Fruit fly (Drosophila melanogaster) whole organism, embryonic: Measurements from ENCODE around the gene Swip-1.

ENCODE experiments used
- Antp ChIP-seq: fragments of 200-800 bp; sonication (Bioruptor generic); optimal IDR thresholded peaks from 3 replicates; lab custom pipeline; 2016; ENCODE audit warnings: missing biosample characterization, missing genetic modification characterization
- Asciz ChIP-seq: fragments of 200-800 bp; sonication (Bioruptor generic); optimal IDR thresholded peaks from 2 replicates; lab custom pipeline; 2017; ENCODE audit warnings: missing biosample characterization, mild to moderate bottlenecking, missing genetic modification characterization, missing genetic modification reagents
- Atf6 ChIP-seq: fragments of 200-800 bp; sonication (Bioruptor generic); IDR thresholded peaks from 2 replicates; pipeline ENCODE4 v1.3.6; 2022; ENCODE audit warnings: missing biosample characterization, missing genetic modification characterization
- Bteb2 ChIP-seq: fragments of 200-800 bp; sonication (Bioruptor generic); optimal IDR thresholded peaks from 2 replicates; lab custom pipeline; 2016; ENCODE audit warnings: missing biosample characterization, missing genetic modification characterization
- CG10267 ChIP-seq: fragments of 200-800 bp; sonication (Bioruptor generic); optimal IDR thresholded peaks from 2 replicates; lab custom pipeline; 2018; ENCODE audit warnings: missing biosample characterization, mild to moderate bottlenecking, missing genetic modification characterization, moderate library complexity
- CG14014 ChIP-seq: fragments of 200-800 bp; sonication (Bioruptor generic); IDR thresholded peaks from 2 replicates; pipeline ENCODE4 v1.3.6; 2022; ENCODE audit warnings: missing biosample characterization, missing genetic modification characterization
- CG15073 ChIP-seq: fragments of 200-800 bp; sonication (Bioruptor generic); optimal IDR thresholded peaks from 2 replicates; lab custom pipeline; 2016; ENCODE audit warnings: missing biosample characterization, missing genetic modification characterization
- CG15601 ChIP-seq: fragments of 200-800 bp; sonication (Bioruptor generic); optimal IDR thresholded peaks from 3 replicates; lab custom pipeline; 2019; ENCODE audit warnings: missing biosample characterization, mild to moderate bottlenecking, missing genetic modification characterization, moderate library complexity
- CG17186 ChIP-seq: fragments of 200-800 bp; sonication (Bioruptor generic); optimal IDR thresholded peaks from 3 replicates; lab custom pipeline; 2017; ENCODE audit warnings: missing biosample characterization, missing genetic modification reagents, missing genetic modification characterization
- CG17829 ChIP-seq: fragments of 200-800 bp; optimal IDR thresholded peaks from 2 replicates; lab custom pipeline; 2019; ENCODE audit warnings: missing biosample characterization, mild to moderate bottlenecking, missing genetic modification characterization, moderate library complexity
- CG18262 ChIP-seq: fragments of 200-800 bp; optimal IDR thresholded peaks from 3 replicates; lab custom pipeline; 2019; ENCODE audit warnings: missing biosample characterization, mild to moderate bottlenecking, missing genetic modification characterization, moderate library complexity
- CG18619 ChIP-seq: fragments of 200-800 bp; sonication (Bioruptor generic); optimal IDR thresholded peaks from 3 replicates; lab custom pipeline; 2017; ENCODE audit warnings: missing biosample characterization, mild to moderate bottlenecking, missing genetic modification characterization
- CG2889 ChIP-seq: fragments of 200-800 bp; sonication (Bioruptor generic); IDR thresholded peaks from 3 replicates; pipeline ENCODE4 v1.3.6; 2022; ENCODE audit warnings: missing biosample characterization, missing genetic modification characterization
- CG3065 ChIP-seq: fragments of 200-800 bp; sonication (Bioruptor generic); optimal IDR thresholded peaks from 2 replicates; lab custom pipeline; 2016; ENCODE audit warnings: missing biosample characterization, missing genetic modification characterization
- CG32767 ChIP-seq: fragments of 200-800 bp; sonication (Bioruptor generic); IDR thresholded peaks from 2 replicates; pipeline ENCODE4 v1.3.6; 2022; ENCODE audit warnings: missing biosample characterization, missing genetic modification characterization
- CG33213 ChIP-seq: fragments of 200-800 bp; sonication (Bioruptor generic); optimal IDR thresholded peaks from 3 replicates; lab custom pipeline; 2016; ENCODE audit warnings: missing biosample characterization, missing genetic modification characterization
- CG3726 ChIP-seq: fragments of 200-800 bp; sonication (Bioruptor generic); IDR thresholded peaks from 3 replicates; pipeline ENCODE4, ENCODE4 v1.3.6; 2022; ENCODE audit warnings: missing biosample characterization, missing genetic modification characterization
- CG6175 ChIP-seq: fragments of 200-800 bp; sonication (Bioruptor generic); IDR thresholded peaks from 3 replicates; pipeline ENCODE4 v1.3.6; 2022; ENCODE audit warnings: missing biosample characterization, missing genetic modification characterization
- CG6683 ChIP-seq: fragments of 200-800 bp; sonication (Bioruptor generic); optimal IDR thresholded peaks from 2 replicates; lab custom pipeline; 2017; ENCODE audit warnings: missing biosample characterization, mild to moderate bottlenecking, missing genetic modification characterization, missing genetic modification reagents
- CG7372 ChIP-seq: fragments of 200-800 bp; sonication (Bioruptor generic); IDR thresholded peaks from 2 replicates; pipeline ENCODE4 v1.3.6; 2022; ENCODE audit warnings: missing biosample characterization, missing genetic modification characterization
- CG7928 ChIP-seq: fragments of 200-800 bp; sonication (Bioruptor generic); optimal IDR thresholded peaks from 2 replicates; lab custom pipeline; 2017; ENCODE audit warnings: missing biosample characterization, mild to moderate bottlenecking, missing genetic modification characterization
- CG9727 ChIP-seq: fragments of 200-800 bp; sonication (Bioruptor generic); optimal IDR thresholded peaks from 3 replicates; lab custom pipeline; 2017; ENCODE audit warnings: missing biosample characterization, mild to moderate bottlenecking, missing genetic modification characterization
- Camta ChIP-seq: fragments of 200-800 bp; sonication (Bioruptor generic); optimal IDR thresholded peaks from 2 replicates; lab custom pipeline; 2016; ENCODE audit warnings: missing biosample characterization, missing genetic modification characterization
- CkIIα-i1 ChIP-seq: fragments of 200-800 bp; sonication (Bioruptor generic); IDR thresholded peaks from 2 replicates; pipeline ENCODE4 v1.3.6; 2022; ENCODE audit warnings: missing biosample characterization, missing genetic modification characterization
- D19B ChIP-seq: fragments of 200-800 bp; sonication (Bioruptor generic); optimal IDR thresholded peaks from 2 replicates; lab custom pipeline; 2017; ENCODE audit warnings: missing biosample characterization, mild to moderate bottlenecking, missing genetic modification characterization
- Gug ChIP-seq: fragments of 200-800 bp; sonication (Bioruptor generic); IDR thresholded peaks from 4 replicates; pipeline ENCODE4 v1.3.6; 2022; ENCODE audit warnings: missing biosample characterization, missing genetic modification characterization
- HLH4C ChIP-seq: fragments of 200-800 bp; sonication (Bioruptor generic); IDR thresholded peaks from 3 replicates; pipeline ENCODE4 v1.3.6; 2022; ENCODE audit warnings: missing biosample characterization, missing genetic modification characterization; ENCODE audit not compliant: partially characterized antibody
- Hr78 ChIP-seq, 2 experiments: fragments of 200-800 bp in 1 of 2; fragments of >200 bp in 1 of 2; sonication (Bioruptor generic) in 1 of 2; optimal IDR thresholded peaks; 2 replicates each; lab custom pipeline; 2017 to 2019; ENCODE audit warnings: missing biosample characterization in 2 of 2, missing genetic modification characterization in 2 of 2, mild to moderate bottlenecking in 1 of 2, moderate library complexity in 1 of 2
- Lim3 ChIP-seq: fragments of 200-800 bp; sonication (Bioruptor generic); IDR thresholded peaks from 2 replicates; pipeline ENCODE4 v1.3.6; 2022; ENCODE audit warnings: missing biosample characterization, missing genetic modification characterization
- MESR4 ChIP-seq: fragments of 200-800 bp; sonication (Bioruptor generic); optimal IDR thresholded peaks from 2 replicates; lab custom pipeline; 2018; ENCODE audit warnings: missing biosample characterization, mild to moderate bottlenecking, missing genetic modification characterization, moderate library complexity
- Mes4 ChIP-seq: fragments of 200-800 bp; sonication (Bioruptor generic); optimal IDR thresholded peaks from 2 replicates; lab custom pipeline; 2016; ENCODE audit warnings: missing biosample characterization, missing genetic modification characterization
- Nf-YB ChIP-seq: fragments of 200-800 bp; sonication (Bioruptor generic); optimal IDR thresholded peaks from 3 replicates; lab custom pipeline; 2019; ENCODE audit warnings: missing biosample characterization, mild to moderate bottlenecking, missing genetic modification characterization, moderate library complexity
- Scr ChIP-seq: fragments of 200-800 bp; sonication (Bioruptor generic); IDR thresholded peaks from 2 replicates; pipeline ENCODE4 v1.3.6; 2022; ENCODE audit warnings: missing biosample characterization, missing genetic modification characterization; ENCODE audit not compliant: partially characterized antibody
- Vsx1 ChIP-seq: fragments of 200-800 bp; sonication (Bioruptor generic); optimal IDR thresholded peaks from 2 replicates; lab custom pipeline; 2017; ENCODE audit warnings: missing biosample characterization, mild to moderate bottlenecking, missing genetic modification characterization, missing genetic modification reagents
- Xbp1 ChIP-seq: fragments of 200-800 bp; sonication (Bioruptor generic); optimal IDR thresholded peaks from 3 replicates; lab custom pipeline; 2016; ENCODE audit warnings: missing biosample characterization, mild to moderate bottlenecking, missing genetic modification characterization
- ab ChIP-seq: fragments of 200-800 bp; sonication (Bioruptor generic); optimal IDR thresholded peaks from 2 replicates; lab custom pipeline; 2016; ENCODE audit warnings: missing biosample characterization, missing genetic modification characterization
- ase ChIP-seq: fragments of 200-800 bp; sonication (Bioruptor generic); IDR thresholded peaks from 3 replicates; pipeline ENCODE4 v1.3.6; 2022; ENCODE audit warnings: missing biosample characterization, missing genetic modification characterization
- chn ChIP-seq: fragments of 200-800 bp; sonication (Bioruptor generic); optimal IDR thresholded peaks from 2 replicates; lab custom pipeline; 2016; ENCODE audit warnings: missing biosample characterization, missing genetic modification characterization
- crol ChIP-seq: fragments of 200-800 bp; sonication (Bioruptor generic); IDR thresholded peaks from 2 replicates; pipeline ENCODE4 v1.3.6; 2022; ENCODE audit warnings: missing biosample characterization, missing genetic modification characterization
- emc ChIP-seq: fragments of 200-800 bp; sonication (Bioruptor generic); optimal IDR thresholded peaks from 2 replicates; lab custom pipeline; 2016; ENCODE audit warnings: missing biosample characterization, missing genetic modification characterization
- gem ChIP-seq: fragments of 200-800 bp; sonication (Bioruptor generic); optimal IDR thresholded peaks from 2 replicates; lab custom pipeline; 2019; ENCODE audit warnings: missing biosample characterization, mild to moderate bottlenecking, missing genetic modification characterization, moderate library complexity
- gfzf ChIP-seq: fragments of 200-800 bp; sonication (Bioruptor generic); optimal IDR thresholded peaks from 2 replicates; lab custom pipeline; 2016; ENCODE audit warnings: missing biosample characterization, mild to moderate bottlenecking, missing genetic modification characterization, moderate library complexity
- h ChIP-seq: fragments of >200 bp; optimal IDR thresholded peaks from 2 replicates; lab custom pipeline; 2017
- ind ChIP-seq: fragments of 200-800 bp; sonication (Bioruptor generic); optimal IDR thresholded peaks from 3 replicates; lab custom pipeline; 2016; ENCODE audit warnings: missing biosample characterization, missing genetic modification characterization
- kni ChIP-seq: fragments of 200-800 bp; sonication (Bioruptor generic); optimal IDR thresholded peaks from 3 replicates; lab custom pipeline; 2017; ENCODE audit warnings: mild to moderate bottlenecking, missing biosample characterization, missing genetic modification reagents, missing genetic modification characterization
- mam ChIP-seq: fragments of 200-800 bp; sonication (Bioruptor generic); optimal IDR thresholded peaks from 3 replicates; lab custom pipeline; 2016; ENCODE audit warnings: missing biosample characterization, missing genetic modification characterization
- peb ChIP-seq: fragments of 200-800 bp; sonication (Bioruptor generic); IDR thresholded peaks from 2 replicates; pipeline ENCODE4 v1.3.6; 2022; ENCODE audit warnings: missing biosample characterization, missing genetic modification characterization
- pho ChIP-seq: fragments of 200-800 bp; sonication (Bioruptor generic); optimal IDR thresholded peaks from 2 replicates; lab custom pipeline; 2016; ENCODE audit warnings: missing biosample characterization, missing genetic modification characterization
- rib ChIP-seq: fragments of 200-800 bp; sonication (Bioruptor generic); IDR thresholded peaks from 2 replicates; pipeline ENCODE4 v1.3.6; 2022; ENCODE audit warnings: missing biosample characterization, missing genetic modification characterization
- run ChIP-seq: fragments of 200-800 bp; sonication (Bioruptor generic); optimal IDR thresholded peaks from 3 replicates; lab custom pipeline; 2018; ENCODE audit warnings: missing biosample characterization, mild to moderate bottlenecking, missing genetic modification characterization

Gene Swip-1

DNA sequence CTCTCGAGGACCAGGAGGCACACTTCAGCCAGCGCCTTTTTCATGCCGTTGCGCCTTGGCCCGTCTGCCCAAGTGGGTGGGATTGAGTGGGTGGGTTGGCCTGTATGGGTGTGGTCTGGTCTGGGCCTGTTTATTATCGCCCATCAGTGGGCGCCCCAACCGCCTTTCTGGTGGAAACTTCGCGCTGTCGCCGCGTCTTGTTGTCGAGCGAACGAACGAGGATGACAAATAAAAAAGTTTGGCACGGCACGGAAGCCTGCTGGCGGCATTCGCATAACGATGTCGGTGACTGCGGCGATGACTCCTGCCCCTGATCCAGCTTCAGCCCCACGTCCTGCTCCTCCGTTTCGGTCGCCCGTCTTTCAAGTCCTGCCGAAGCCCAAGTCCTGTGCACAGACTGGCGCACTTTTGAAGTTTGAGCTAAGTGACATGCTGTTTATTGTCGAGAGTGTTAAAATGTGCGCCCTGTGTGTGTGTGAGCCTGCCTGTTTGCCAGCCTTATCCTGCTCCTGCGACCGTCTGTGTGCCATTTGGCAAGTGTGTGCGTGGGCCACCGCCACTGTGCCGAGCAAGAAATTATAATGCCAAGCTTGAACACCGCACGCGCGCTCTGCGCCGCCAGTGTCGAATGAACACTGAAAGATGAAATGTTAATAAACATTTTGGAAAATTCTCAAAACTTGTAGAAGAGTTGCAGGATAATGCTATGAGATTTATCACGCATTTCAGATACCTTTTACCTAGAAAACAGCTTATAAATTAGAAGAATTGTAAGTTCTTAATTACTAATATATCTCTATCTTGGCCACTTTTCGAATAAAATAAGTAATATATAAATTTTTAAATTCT, 27.2 kb upstream of the Swip-1 start (continued):
- TF ChIP-seq CG6175 (GFP tag; lab: Robert Waterston, UW) (no peak), CG18619 (GFP tag; lab: Kevin White, UChicago) (peak; percentile 83), chn (no peak), run (tag; lab: Kevin White, UChicago) (peak; percentile 59), ind (peak; percentile 58), MESR4 (GFP tag; lab: Kevin White, UChicago) (no peak), Camta (GFP tag; lab: Kevin White, UChicago) (no peak), CG3065 (GFP tag; lab: Kevin White, UChicago) (no peak), Mes4 (GFP tag; lab: Kevin White, UChicago) (no peak), Vsx1 (GFP tag; lab: Kevin White, UChicago) (peak; percentile 50), CG10267 (tag; lab: Kevin White, UChicago) (peak; percentile 68), Atf6 (GFP tag; lab: Robert Waterston, UW) (peak; percentile 63), CG15073 (GFP tag; lab: Kevin White, UChicago) (no peak), Antp (no peak), crol (no peak), h (no peak), CG33213 (GFP tag; lab: Kevin White, UChicago) (no peak), Nf-YB (GFP tag; lab: Kevin White, UChicago) (peak; percentile 55), CG7928 (peak; percentile 20), Bteb2 (no peak), CG18262 (peak; percentile 73), ab (GFP tag; lab: Kevin White, UChicago) (no peak), Scr (no peak), Xbp1 (GFP tag; lab: Kevin White, UChicago) (peak; percentile 65), HLH4C (GFP tag; lab: Robert Waterston, UW) (no peak), gfzf (GFP tag; lab: Kevin White, UChicago) (no peak), gem (tag; lab: Kevin White, UChicago) (peak; percentile 86), ase (GFP tag; lab: Robert Waterston, UW) (no peak), CG2889 (no peak), CG6683 (peak; percentile 74), mam (GFP tag; lab: Kevin White, UChicago) (peak; percentile 20), Gug (GFP tag; lab: Robert Waterston, UW) (peak; percentile 6; the same call in 1 of the 4 replicates), Hr78 (GFP tag; optimal IDR thresholded peaks at IDR 0.05; lab: Kevin White, UChicago) (peak in 1 of 2 experiments; percentile 26), rib (GFP tag; lab: Robert Waterston, UW) (no peak), CG17829 (peak; percentile 68), CG3726 (no peak), CG15601 (tag; lab: Kevin White, UChicago) (peak; percentile 66), CG9727 (GFP tag; lab: Kevin White, UChicago) (peak; percentile 77), kni (GFP tag; lab: Kevin White, UChicago) (no peak), emc (GFP tag; lab: Kevin White, UChicago) (no peak), CG14014 (GFP tag; lab: Robert Waterston, UW) (peak; percentile 63), pho (GFP tag; lab: Kevin White, UChicago) (peak; percentile 43), CG32767 (peak; percentile 61; the same call in 1 of the 2 replicates), Lim3 (GFP tag; lab: Robert Waterston, UW) (no peak), CG7372 (0 out of 2 replicates have a peak, but pooled peaks have one; percentile 48), peb (no peak), CkIIα-i1 (GFP tag; lab: Robert Waterston, UW) (no peak), Asciz (peak; percentile 70), D19B (GFP tag; lab: Kevin White, UChicago) (peak; percentile 62), CG17186 (GFP tag; lab: Kevin White, UChicago) (no peak)
